Worm (Caenorhabditis elegans) whole organism, late embryonic: ENCODE measurements around the gene F42C5.5.

Source experiments
- C38D4.7 ChIP-seq: fragments of 200-800 bp; sonication (Bioruptor generic); optimal IDR thresholded peaks from 2 replicates; lab custom pipeline; 2018; ENCODE audit warnings: mild to moderate bottlenecking, missing genetic modification characterization, moderate library complexity, missing compliant biosample characterization
- F13H6.1 ChIP-seq: sonication (generic microtip); optimal IDR thresholded peaks from 2 replicates; lab custom pipeline; 2016; ENCODE audit warnings: missing genetic modification characterization, missing compliant biosample characterization
- ama-1 ChIP-seq: fragments of 150-350 bp; optimal IDR thresholded peaks from 2 replicates; lab custom pipeline; 2014
- che-1 ChIP-seq: sonication (generic microtip); optimal IDR thresholded peaks from 2 replicates; lab custom pipeline; 2016; ENCODE audit warnings: mild to moderate bottlenecking, missing genetic modification characterization, missing compliant biosample characterization
- hlh-30 ChIP-seq: sonication (generic microtip); optimal IDR thresholded peaks from 2 replicates; lab custom pipeline; 2017; ENCODE audit warnings: antibody characterized with exemption, missing genetic modification characterization, missing compliant biosample characterization; ENCODE audit not compliant: insufficient read depth
- hlh-8 ChIP-seq: sonication (generic microtip); optimal IDR thresholded peaks from 2 replicates; lab custom pipeline; 2016; ENCODE audit warnings: missing genotype, missing genetic modification characterization, missing compliant biosample characterization
- nfya-1 ChIP-seq: sonication (generic microtip); optimal IDR thresholded peaks from 2 replicates; lab custom pipeline; 2017; ENCODE audit warnings: missing genetic modification characterization, mild to moderate bottlenecking, missing compliant biosample characterization, antibody characterized with exemption, moderate library complexity
- pha-4 ChIP-seq: fragments of 150-350 bp; optimal IDR thresholded peaks from 2 replicates; lab custom pipeline; 2018; ENCODE audit warnings: missing biosample characterization, missing genetic modification reagents, missing genetic modification characterization
- sox-4 ChIP-seq: sonication (generic microtip); optimal IDR thresholded peaks from 2 replicates; lab custom pipeline; 2017; ENCODE audit warnings: mild to moderate bottlenecking, missing genetic modification characterization, inconsistent platforms, missing compliant biosample characterization
- syd-9 ChIP-seq: sonication (generic microtip); optimal IDR thresholded peaks from 2 replicates; lab custom pipeline; 2016; ENCODE audit warnings: mild to moderate bottlenecking, missing genetic modification characterization, moderate library complexity, missing compliant biosample characterization
- unc-3 ChIP-seq, 2 experiments: fragments of 200-800 bp in 1 of 2; sonication (Bioruptor generic) in 1 of 2; sonication (generic microtip) in 1 of 2; conservative IDR thresholded peaks in 1 of 2; optimal IDR thresholded peaks in 1 of 2; 2 replicates each; pipeline versions ENCODE4 v1.3.6 to Lab custom; 2016 to 2022; ENCODE audit warnings: missing compliant biosample characterization in 2 of 2, missing genetic modification characterization in 2 of 2, missing genetic modification reagents in 1 of 2

- TF ChIP-seq che-1 (tag; lab: Kevin White, UChicago) (no peak), ama-1 (lab: Kevin White, UChicago) (no peak), F13H6.1 (tag; lab: Kevin White, UChicago) (no peak), nfya-1 (tag; lab: Kevin White, UChicago) (no peak), hlh-30 (tag; lab: Kevin White, UChicago) (no peak), pha-4 (tag; lab: Kevin White, UChicago) (no peak), syd-9 (tag; lab: Kevin White, UChicago) (no peak), hlh-8 (tag; lab: Kevin White, UChicago) (no peak), sox-4 (tag; lab: Kevin White, UChicago) (no peak), unc-3 (GFP tag; conservative IDR thresholded peaks at IDR 0.05; lab: Robert Waterston, UW) (no peak), unc-3 (tag; optimal IDR thresholded peaks at IDR 0.05; lab: Kevin White, UChicago) (no peak), C38D4.7 (GFP tag; lab: Kevin White, UChicago) (no peak)
These were observed 16.4 kb upstream of the F42C5.5 start, which contains the start of gene grl-4 for ce11 chrIV:7310410-7310809.
